Fruit fly (Drosophila melanogaster) whole organism: ENCODE results near the gene Taf7.

Experiments used
- CG8478 ChIP-seq: fragments of >200 bp; optimal IDR thresholded peaks from 2 replicates; lab custom pipeline; 2018; ENCODE audit warnings: inconsistent platforms
- Dll ChIP-seq: fragments of >200 bp; optimal IDR thresholded peaks from 2 replicates; lab custom pipeline; 2017
- EcR ChIP-seq, 2 experiments: fragments of >200 bp; optimal IDR thresholded peaks; 2 replicates each; lab custom pipeline; 2017; ENCODE audit warnings: missing biosample characterization in 2 of 2, missing genetic modification characterization in 2 of 2, missing genetic modification reagents in 2 of 2
- pan ChIP-seq: fragments of >200 bp; optimal IDR thresholded peaks from 2 replicates; lab custom pipeline; 2017
- usp ChIP-seq: fragments of >200 bp; optimal IDR thresholded peaks from 2 replicates; lab custom pipeline; 2017; ENCODE audit warnings: missing biosample characterization, missing genetic modification characterization, mixed read lengths

DNA sequence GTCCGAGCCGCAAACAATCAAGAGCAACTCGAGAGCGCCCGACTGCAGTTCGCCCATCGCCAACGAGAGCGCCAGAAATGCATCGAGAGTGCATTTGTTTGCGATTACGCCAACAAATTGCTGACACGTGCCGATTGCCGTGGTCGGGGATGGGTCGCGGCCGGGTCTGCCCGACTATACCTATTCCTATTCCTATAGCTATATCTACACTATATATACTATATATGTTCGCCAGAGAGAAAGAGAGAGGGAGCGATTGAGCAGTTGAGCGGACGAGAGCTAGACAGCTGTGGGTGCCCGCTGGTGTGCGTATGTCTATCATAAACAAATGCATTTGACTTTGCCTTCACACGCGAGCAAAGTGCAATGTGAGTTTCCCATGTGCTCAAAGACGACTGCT is 40.2 kb downstream of the Taf7 start:
- TF ChIP-seq pan (lab: Kevin White, UChicago) (no peak), EcR (GFP tag; optimal IDR thresholded peaks at IDR 0.05; lab: Kevin White, UChicago) (no peak), Dll (no peak), CG8478 (no peak), usp (GFP tag; lab: Kevin White, UChicago) (no peak)
